Worm (Caenorhabditis elegans) whole organism, late embryonic: ENCODE data around the gene T12G3.4.

ENCODE experiments used
- F13H6.1 ChIP-seq: sonication (generic microtip); optimal IDR thresholded peaks from 2 replicates; lab custom pipeline; 2016; ENCODE audit warnings: missing genetic modification characterization, missing compliant biosample characterization
- K09A11.1 ChIP-seq: sonication (generic microtip); optimal IDR thresholded peaks from 2 replicates; lab custom pipeline; 2017; ENCODE audit warnings: antibody characterized with exemption, mild to moderate bottlenecking, missing genetic modification characterization, missing compliant biosample characterization; ENCODE audit not compliant: insufficient read depth
- Y22D7AL.16 ChIP-seq: sonication (generic microtip); optimal IDR thresholded peaks from 2 replicates; lab custom pipeline; 2016; ENCODE audit warnings: missing genetic modification characterization, missing compliant biosample characterization
- ahr-1 ChIP-seq: sonication (generic microtip); optimal IDR thresholded peaks from 2 replicates; lab custom pipeline; 2016; ENCODE audit warnings: missing genetic modification characterization, missing compliant biosample characterization
- ama-1 ChIP-seq: fragments of 150-350 bp; optimal IDR thresholded peaks from 2 replicates; lab custom pipeline; 2014
- ceh-14 ChIP-seq: sonication (generic microtip); optimal IDR thresholded peaks from 2 replicates; lab custom pipeline; 2016; ENCODE audit warnings: missing genotype, missing genetic modification characterization, missing compliant biosample characterization
- ceh-2 ChIP-seq: sonication (generic microtip); optimal IDR thresholded peaks from 2 replicates; lab custom pipeline; 2016; ENCODE audit warnings: missing genotype, missing genetic modification characterization, missing compliant biosample characterization
- ceh-22 ChIP-seq: sonication (generic microtip); optimal IDR thresholded peaks from 2 replicates; lab custom pipeline; 2017; ENCODE audit warnings: missing biosample characterization, missing genetic modification characterization
- ceh-30 ChIP-seq: fragments of 150-350 bp; optimal IDR thresholded peaks from 2 replicates; lab custom pipeline; 2014; ENCODE audit warnings: missing biosample characterization, missing genetic modification characterization
- ceh-31 ChIP-seq: sonication (generic microtip); optimal IDR thresholded peaks from 2 replicates; lab custom pipeline; 2016; ENCODE audit warnings: missing genetic modification characterization, missing compliant biosample characterization
- ceh-34 ChIP-seq: sonication (generic microtip); optimal IDR thresholded peaks from 2 replicates; lab custom pipeline; 2016; ENCODE audit warnings: mild to moderate bottlenecking, missing genetic modification characterization, missing compliant biosample characterization
- ceh-45 ChIP-seq: fragments of 200-800 bp; sonication (Bioruptor generic); IDR thresholded peaks from 2 replicates; pipeline ENCODE4 v1.3.6; 2022; ENCODE audit warnings: missing genetic modification reagents, missing genetic modification characterization, missing compliant biosample characterization
- ceh-6 ChIP-seq: fragments of 200-800 bp; sonication (Bioruptor generic); optimal IDR thresholded peaks from 2 replicates; lab custom pipeline; 2018; ENCODE audit warnings: mild to moderate bottlenecking, missing genetic modification characterization, missing compliant biosample characterization
- ceh-9 ChIP-seq: sonication (generic microtip); optimal IDR thresholded peaks from 2 replicates; lab custom pipeline; 2016; ENCODE audit warnings: mild to moderate bottlenecking, missing genetic modification characterization, inconsistent platforms, missing compliant biosample characterization
- che-1 ChIP-seq: sonication (generic microtip); optimal IDR thresholded peaks from 2 replicates; lab custom pipeline; 2016; ENCODE audit warnings: mild to moderate bottlenecking, missing genetic modification characterization, missing compliant biosample characterization
- dve-1 ChIP-seq: sonication (generic microtip); optimal IDR thresholded peaks from 2 replicates; lab custom pipeline; 2017; ENCODE audit warnings: antibody characterized with exemption, mild to moderate bottlenecking, missing genetic modification characterization, missing compliant biosample characterization
- elt-4 ChIP-seq: sonication (generic microtip); optimal IDR thresholded peaks from 2 replicates; lab custom pipeline; 2016; ENCODE audit warnings: missing genetic modification characterization, missing compliant biosample characterization
- ets-4 ChIP-seq: sonication (generic microtip); optimal IDR thresholded peaks from 2 replicates; lab custom pipeline; 2016; ENCODE audit warnings: missing genetic modification characterization, missing compliant biosample characterization
- eyg-1 ChIP-seq: sonication (generic microtip); optimal IDR thresholded peaks from 2 replicates; lab custom pipeline; 2016; ENCODE audit warnings: missing genotype, missing genetic modification characterization, missing compliant biosample characterization
- fax-1 ChIP-seq: sonication (generic microtip); optimal IDR thresholded peaks from 2 replicates; lab custom pipeline; 2016; ENCODE audit warnings: missing genotype, missing genetic modification characterization, missing compliant biosample characterization
- fkh-10 ChIP-seq: fragments of 150-350 bp; optimal IDR thresholded peaks from 2 replicates; lab custom pipeline; 2014; ENCODE audit warnings: missing biosample characterization, missing genetic modification reagents, missing genetic modification characterization
- gmeb-2 ChIP-seq: sonication (generic microtip); optimal IDR thresholded peaks from 2 replicates; lab custom pipeline; 2016; ENCODE audit warnings: missing genetic modification characterization, inconsistent platforms, missing compliant biosample characterization
- hlh-13 ChIP-seq: fragments of 200-800 bp; sonication (Bioruptor generic); optimal IDR thresholded peaks from 2 replicates; lab custom pipeline; 2018; ENCODE audit warnings: mild to moderate bottlenecking, missing genetic modification characterization, missing compliant biosample characterization
- hlh-30 ChIP-seq: sonication (generic microtip); optimal IDR thresholded peaks from 2 replicates; lab custom pipeline; 2017; ENCODE audit warnings: antibody characterized with exemption, missing genetic modification characterization, missing compliant biosample characterization; ENCODE audit not compliant: insufficient read depth
- lim-6 ChIP-seq: sonication (generic microtip); optimal IDR thresholded peaks from 2 replicates; lab custom pipeline; 2016; ENCODE audit warnings: missing genetic modification characterization, missing compliant biosample characterization
- nfya-1 ChIP-seq: sonication (generic microtip); optimal IDR thresholded peaks from 2 replicates; lab custom pipeline; 2017; ENCODE audit warnings: missing genetic modification characterization, mild to moderate bottlenecking, missing compliant biosample characterization, antibody characterized with exemption, moderate library complexity
- pat-9 ChIP-seq: fragments of 200-800 bp; sonication (Bioruptor generic); optimal IDR thresholded peaks from 2 replicates; lab custom pipeline; 2018; ENCODE audit warnings: mild to moderate bottlenecking, missing genetic modification characterization, moderate library complexity, missing compliant biosample characterization
- pha-4 ChIP-seq: fragments of 150-350 bp; optimal IDR thresholded peaks from 2 replicates; lab custom pipeline; 2018; ENCODE audit warnings: missing biosample characterization, missing genetic modification reagents, missing genetic modification characterization
- pqm-1 ChIP-seq: sonication (generic microtip); optimal IDR thresholded peaks from 2 replicates; lab custom pipeline; 2016; ENCODE audit warnings: missing genetic modification characterization, missing compliant biosample characterization
- rnt-1 ChIP-seq: sonication (generic microtip); optimal IDR thresholded peaks from 2 replicates; lab custom pipeline; 2016; ENCODE audit warnings: missing genetic modification characterization, missing compliant biosample characterization
- sdc-2 ChIP-seq: sonication (generic microtip); optimal IDR thresholded peaks from 2 replicates; lab custom pipeline; 2016; ENCODE audit warnings: missing genotype, missing genetic modification characterization, missing compliant biosample characterization
- sox-4 ChIP-seq: sonication (generic microtip); optimal IDR thresholded peaks from 2 replicates; lab custom pipeline; 2017; ENCODE audit warnings: mild to moderate bottlenecking, missing genetic modification characterization, inconsistent platforms, missing compliant biosample characterization
- tbx-2 ChIP-seq: sonication (generic microtip); optimal IDR thresholded peaks from 2 replicates; lab custom pipeline; 2016; ENCODE audit warnings: missing genetic modification characterization, missing compliant biosample characterization
- tbx-7 ChIP-seq: sonication (generic microtip); optimal IDR thresholded peaks from 2 replicates; lab custom pipeline; 2016; ENCODE audit warnings: missing genotype, missing genetic modification characterization, missing compliant biosample characterization
- unc-42 ChIP-seq: sonication (generic microtip); optimal IDR thresholded peaks from 2 replicates; lab custom pipeline; 2016; ENCODE audit warnings: missing genotype, missing genetic modification characterization, missing compliant biosample characterization
- zip-5 ChIP-seq: sonication (generic microtip); optimal IDR thresholded peaks from 2 replicates; lab custom pipeline; 2016; ENCODE audit warnings: missing genetic modification characterization, missing compliant biosample characterization

Gene T12G3.4

DNA sequence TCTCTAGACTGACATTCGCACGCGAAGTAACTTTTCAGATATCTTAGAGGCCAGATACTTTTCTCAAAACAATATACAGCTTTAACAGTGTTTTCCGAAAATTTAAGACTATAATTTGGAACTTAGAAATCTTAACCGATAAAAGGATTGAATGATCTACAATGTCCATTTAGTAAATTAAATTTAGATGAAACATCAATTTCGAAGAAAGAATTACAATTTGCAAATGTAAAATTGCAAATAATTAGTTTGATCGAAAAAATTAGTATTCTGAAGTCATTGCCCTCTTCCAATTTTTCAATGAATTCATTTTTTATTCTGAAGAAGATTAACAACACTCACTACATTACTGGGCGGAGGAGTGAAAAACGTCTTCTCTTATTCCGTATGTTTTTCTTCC, 20.5 kb downstream of the T12G3.4 start, which contains the start of gene bath-37:
Gene bath-37 (plus strand): TSS at position 301 of the 400 bp plus-strand sequence.
- TF ChIP-seq ets-4 (tag; lab: Kevin White, UChicago), result no peak
- TF ChIP-seq sox-4 (tag; lab: Kevin White, UChicago), result no peak
- TF ChIP-seq hlh-30 (tag; lab: Kevin White, UChicago), result no peak
- no peak for TF ChIP-seq tbx-7 (tag; lab: Kevin White, UChicago)
- TF ChIP-seq che-1 (tag; lab: Kevin White, UChicago), result no peak
- TF ChIP-seq ceh-45 (GFP tag; lab: Robert Waterston, UW), result no peak
- TF ChIP-seq ceh-2 (tag; lab: Kevin White, UChicago), result no peak
- TF ChIP-seq ceh-22, result no peak
- TF ChIP-seq ceh-14 (tag; lab: Kevin White, UChicago), result no peak
- no peak for TF ChIP-seq ceh-30
- no peak for TF ChIP-seq ceh-31 (tag; lab: Kevin White, UChicago)
- TF ChIP-seq hlh-13, result no peak

DNA sequence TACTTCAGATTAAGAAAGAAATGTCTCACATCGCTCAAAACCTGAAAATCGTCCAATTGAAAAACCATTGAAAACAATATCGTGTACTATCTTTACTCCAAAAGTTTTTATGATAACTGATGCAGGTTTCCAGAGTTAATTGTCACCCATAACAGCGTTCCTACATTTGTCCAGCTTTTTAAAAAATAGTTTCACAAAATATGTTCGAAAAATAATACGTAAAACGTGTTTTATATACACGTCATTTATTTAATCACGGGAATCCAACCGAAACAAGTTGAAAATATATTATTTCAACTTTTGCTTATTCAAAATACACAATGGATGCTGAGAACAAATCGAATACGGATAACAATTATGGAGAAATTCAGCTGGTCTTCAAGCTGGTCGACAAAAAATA, 27.4 kb downstream of the T12G3.4 start, which contains the start of gene K08E4.7:
Gene K08E4.7 (plus strand): TSS at position 301 of the 400 bp plus-strand sequence.
- TF ChIP-seq rnt-1 (tag; lab: Kevin White, UChicago) (no peak), fkh-10 (GFP tag; lab: Kevin White, UChicago) (no peak), gmeb-2 (no peak), Y22D7AL.16 (tag; lab: Kevin White, UChicago) (no peak), F13H6.1 (tag; lab: Kevin White, UChicago) (no peak), ama-1 (lab: Kevin White, UChicago) (no peak), lim-6 (tag; lab: Kevin White, UChicago) (no peak)
- TF ChIP-seq, all 69 proteins: peak for 0

DNA sequence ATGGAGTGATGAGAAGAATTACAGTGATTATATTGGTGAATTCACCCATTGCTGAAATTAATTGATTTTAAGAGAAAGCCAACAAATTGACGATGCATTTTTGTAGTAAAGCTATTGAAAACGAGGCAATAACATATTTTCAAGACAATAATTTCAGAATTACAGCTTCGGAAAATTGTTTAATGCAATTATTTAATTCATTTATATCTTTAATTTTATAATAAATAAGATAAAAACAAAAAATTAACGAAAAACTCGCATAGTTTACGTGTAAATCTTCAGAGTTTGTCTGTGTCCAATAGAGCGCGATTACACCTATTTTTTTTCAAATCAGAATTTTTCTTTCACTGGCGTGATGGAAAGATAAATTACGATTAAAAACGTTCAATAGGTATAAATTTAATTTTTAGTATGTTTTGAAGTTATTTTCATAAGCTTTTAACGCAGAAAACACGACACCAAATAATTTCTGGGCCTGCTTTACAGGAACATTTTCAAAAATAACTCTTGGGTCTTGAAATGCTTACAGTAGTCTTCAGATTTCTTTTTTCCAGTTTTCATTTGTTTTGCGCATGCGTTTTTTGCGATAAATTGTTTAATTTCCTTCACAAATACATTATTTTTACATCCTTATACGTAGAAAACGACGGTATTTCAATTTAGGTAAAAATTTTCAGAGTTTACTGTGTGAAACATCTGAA, 30.2 kb downstream of the T12G3.4 start, which contains the start of gene tmed-1:
Gene tmed-1 (minus strand): TSS at position 51 of the 701 bp plus-strand sequence.
- TF ChIP-seq zip-5, result no peak
- no peak for TF ChIP-seq F13H6.1 (tag; lab: Kevin White, UChicago)
- TF ChIP-seq ceh-6, result no peak
- TF ChIP-seq pat-9, result no peak
- TF ChIP-seq che-1 (tag; lab: Kevin White, UChicago), result no peak
- no peak for TF ChIP-seq pha-4 (tag; lab: Kevin White, UChicago)
- TF ChIP-seq, all 69 proteins: peak for 0

DNA sequence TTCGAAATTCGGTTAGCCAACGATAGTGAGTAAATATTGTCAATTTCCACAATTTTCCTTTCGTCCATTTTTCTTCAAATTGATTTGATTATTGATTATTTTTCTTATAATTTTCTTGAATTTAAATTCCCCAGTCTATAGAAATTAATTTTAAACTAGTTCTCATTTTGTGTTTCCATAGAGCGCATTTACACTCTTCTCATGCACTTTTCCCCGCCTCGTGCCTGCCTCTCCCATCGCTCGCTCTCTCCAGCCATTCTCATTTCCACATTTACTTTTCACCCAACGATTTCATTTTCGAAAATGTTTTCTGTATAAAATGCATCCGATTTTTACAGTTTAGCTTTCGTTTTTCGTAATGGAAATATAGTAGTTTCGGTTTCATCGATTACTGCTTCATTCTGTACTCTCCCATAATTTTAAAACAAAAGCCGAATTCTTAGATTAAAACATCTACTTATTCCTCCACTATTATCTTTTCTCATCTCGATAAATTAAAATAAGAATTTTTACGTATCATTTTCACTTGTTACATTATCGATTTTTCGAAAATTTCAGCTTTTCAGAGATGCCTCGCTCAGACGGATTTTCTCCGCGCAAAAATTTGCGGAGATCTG, 31.0 kb downstream of the T12G3.4 start, which contains the start of gene lex-1:
Gene lex-1 (plus strand): TSS at position 567 of the 617 bp plus-strand sequence.
- TF ChIP-seq hlh-30 (tag; lab: Kevin White, UChicago) (peak; percentile 75), ceh-34 (tag; lab: Kevin White, UChicago) (no peak), unc-42 (tag; lab: Kevin White, UChicago) (peak; percentile 27), nfya-1 (tag; lab: Kevin White, UChicago) (peak; percentile 38), pqm-1 (tag; lab: Kevin White, UChicago) (no peak), dve-1 (no peak), ceh-31 (tag; lab: Kevin White, UChicago) (peak; percentile 26), ceh-9 (no peak)
- TF ChIP-seq, all 69 proteins: peak for 4

DNA sequence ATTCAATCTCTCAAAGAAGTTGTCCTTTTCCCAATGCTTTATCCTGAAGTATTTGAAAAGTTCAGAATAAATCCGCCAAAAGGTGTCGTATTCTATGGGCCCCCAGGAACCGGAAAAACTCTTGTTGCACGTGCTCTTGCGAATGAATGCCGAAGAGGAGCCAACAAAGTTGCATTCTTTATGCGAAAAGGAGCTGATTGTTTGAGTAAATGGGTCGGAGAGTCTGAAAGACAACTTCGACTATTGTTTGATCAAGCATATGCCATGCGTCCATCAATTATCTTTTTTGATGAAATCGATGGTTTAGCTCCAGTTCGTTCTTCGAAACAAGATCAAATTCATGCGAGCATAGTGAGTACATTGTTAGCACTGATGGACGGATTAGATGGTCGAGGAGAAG, 32.8 kb downstream of the T12G3.4 start:
- no peak for TF ChIP-seq sdc-2
- TF ChIP-seq che-1 (tag; lab: Kevin White, UChicago), result no peak
- no peak for TF ChIP-seq fax-1 (tag; lab: Kevin White, UChicago)
- no peak for TF ChIP-seq ceh-34 (tag; lab: Kevin White, UChicago)
- no peak for TF ChIP-seq eyg-1 (tag; lab: Kevin White, UChicago)
- TF ChIP-seq gmeb-2, result no peak
- TF ChIP-seq tbx-2 (tag; lab: Kevin White, UChicago), result no peak
- no peak for TF ChIP-seq ahr-1 (tag; lab: Kevin White, UChicago)
- no peak for TF ChIP-seq ama-1 (lab: Kevin White, UChicago)
- no peak for TF ChIP-seq K09A11.1
- TF ChIP-seq elt-4 (tag; lab: Kevin White, UChicago), result no peak
- no peak for TF ChIP-seq sox-4 (tag; lab: Kevin White, UChicago)
- TF ChIP-seq, all 69 proteins: peak for 0
